Worm (Caenorhabditis elegans) whole organism, early embryonic: Measurements from ENCODE around the gene F43E2.11.

Source experiments
- ama-1 ChIP-seq: fragments of 150-350 bp; optimal IDR thresholded peaks from 2 replicates; lab custom pipeline; 2014
- hnd-1 ChIP-seq: sonication (generic microtip); optimal IDR thresholded peaks from 2 replicates; lab custom pipeline; 2016; ENCODE audit warnings: missing genetic modification characterization, missing compliant biosample characterization
- scrt-1 ChIP-seq: fragments of 200-800 bp; sonication (Bioruptor generic); IDR thresholded peaks from 2 replicates; pipeline ENCODE4 v1.3.6; 2022; ENCODE audit warnings: missing genetic modification characterization, missing compliant biosample characterization

DNA sequence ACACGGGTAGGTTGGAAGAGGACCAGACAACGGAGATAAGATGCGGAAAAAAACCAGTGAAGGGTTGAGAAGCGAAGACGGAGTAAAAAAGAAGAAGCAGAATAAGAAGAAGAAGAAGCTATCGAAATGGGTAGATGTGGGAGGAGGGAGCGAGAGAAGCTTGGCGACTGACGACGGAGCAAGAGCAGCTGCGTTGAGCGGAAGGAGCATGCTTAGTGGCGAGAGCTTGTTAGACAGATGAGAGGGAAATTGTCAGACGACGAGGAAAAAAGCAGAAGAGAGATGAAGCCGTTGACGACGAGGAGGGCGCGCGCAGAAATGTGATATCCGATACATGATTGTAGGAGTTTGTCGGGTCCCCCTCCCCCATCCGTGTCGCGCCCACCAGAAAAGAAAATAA, 43.1 kb downstream of the F43E2.11 start:
- TF ChIP-seq scrt-1 (GFP tag; lab: Robert Waterston, UW) = no peak
- TF ChIP-seq hnd-1 = no peak
- TF ChIP-seq ama-1 (lab: Kevin White, UChicago) = no peak
